Fruit fly (Drosophila melanogaster): ENCODE data around the gene Rpp14a.

DNA sequence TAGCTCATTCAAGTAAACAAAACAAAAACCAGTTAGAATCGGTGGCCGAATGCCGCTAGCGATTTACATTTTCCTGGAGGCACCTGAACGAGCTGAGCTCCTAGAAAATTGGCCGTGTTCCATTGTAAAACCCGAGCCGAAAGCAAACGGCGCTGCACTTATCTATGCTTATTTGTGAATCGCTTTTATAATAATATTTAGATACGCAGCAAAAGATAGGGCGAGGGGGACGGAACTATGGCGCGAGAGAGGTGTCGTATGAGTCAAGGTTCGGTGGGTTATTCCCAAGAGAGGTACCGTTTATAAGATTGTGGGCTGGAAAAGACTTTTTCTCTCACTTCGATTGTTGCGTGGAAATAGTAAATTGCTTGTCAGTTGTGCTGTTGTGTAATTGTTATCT is 7.0 kb downstream of the Rpp14a start:
- TF ChIP-seq CG32006 (GFP tag; optimal IDR thresholded peaks at IDR 0.05) (no peak), eg (GFP tag; IDR thresholded peaks at IDR 0.05) (no peak), achi (GFP tag; optimal IDR thresholded peaks at IDR 0.05) (no peak), Gug (GFP tag; IDR thresholded peaks at IDR 0.05) (no peak)
